Fruit fly (Drosophila melanogaster) whole organism, embryonic: ENCODE measurements around the gene wda.
A peak's percentile ranks its signal among the peaks of the same experiment; 100 is the strongest.

Experiments used
- CG10267 ChIP-seq: fragments of 200-800 bp; sonication (Bioruptor generic); optimal IDR thresholded peaks from 2 replicates; lab custom pipeline; 2018; ENCODE audit warnings: missing biosample characterization, mild to moderate bottlenecking, missing genetic modification characterization, moderate library complexity
- CG11456 ChIP-seq: fragments of 200-800 bp; sonication (Bioruptor generic); IDR thresholded peaks from 3 replicates; pipeline ENCODE4 v1.3.6; 2022; ENCODE audit warnings: missing biosample characterization, missing genetic modification characterization
- CG12659 ChIP-seq: fragments of 200-800 bp; sonication (Bioruptor generic); optimal IDR thresholded peaks from 3 replicates; lab custom pipeline; 2017; ENCODE audit warnings: mild to moderate bottlenecking, missing biosample characterization, missing genetic modification reagents, missing genetic modification characterization
- CG12769 ChIP-seq: fragments of 200-800 bp; sonication (Bioruptor generic); optimal IDR thresholded peaks from 2 replicates; lab custom pipeline; 2019; ENCODE audit warnings: missing biosample characterization, mild to moderate bottlenecking, missing genetic modification characterization, moderate library complexity
- CG13424 ChIP-seq: fragments of 200-800 bp; sonication (Bioruptor generic); optimal IDR thresholded peaks from 2 replicates; lab custom pipeline; 2019; ENCODE audit warnings: missing biosample characterization, mild to moderate bottlenecking, missing genetic modification characterization, moderate library complexity
- CG13624 ChIP-seq: fragments of 200-800 bp; sonication (Bioruptor generic); optimal IDR thresholded peaks from 2 replicates; lab custom pipeline; 2016; ENCODE audit warnings: missing biosample characterization, missing genetic modification characterization
- CG14441 ChIP-seq: fragments of 200-800 bp; sonication (Bioruptor generic); IDR thresholded peaks from 2 replicates; pipeline ENCODE4 v1.3.6; 2022; ENCODE audit warnings: missing biosample characterization, missing genetic modification characterization
- CG17361 ChIP-seq: fragments of 200-800 bp; sonication (Bioruptor generic); IDR thresholded peaks from 3 replicates; pipeline ENCODE4 v1.3.6; 2022; ENCODE audit warnings: missing biosample characterization, missing genetic modification characterization
- CG17829 ChIP-seq: fragments of 200-800 bp; optimal IDR thresholded peaks from 2 replicates; lab custom pipeline; 2019; ENCODE audit warnings: missing biosample characterization, mild to moderate bottlenecking, missing genetic modification characterization, moderate library complexity
- CG18011 ChIP-seq: fragments of 200-800 bp; sonication (Bioruptor generic); optimal IDR thresholded peaks from 2 replicates; lab custom pipeline; 2017; ENCODE audit warnings: missing biosample characterization, missing genetic modification characterization, mild to moderate bottlenecking, moderate library complexity, missing genotype
- CG3065 ChIP-seq: fragments of 200-800 bp; sonication (Bioruptor generic); optimal IDR thresholded peaks from 2 replicates; lab custom pipeline; 2016; ENCODE audit warnings: missing biosample characterization, missing genetic modification characterization
- CG33213 ChIP-seq: fragments of 200-800 bp; sonication (Bioruptor generic); optimal IDR thresholded peaks from 3 replicates; lab custom pipeline; 2016; ENCODE audit warnings: missing biosample characterization, missing genetic modification characterization
- CG34422 ChIP-seq: fragments of 200-800 bp; sonication (Bioruptor generic); IDR thresholded peaks from 3 replicates; pipeline ENCODE4 v1.3.6; 2022; ENCODE audit warnings: missing biosample characterization, missing genetic modification characterization
- CG3838 ChIP-seq: fragments of 200-800 bp; sonication (Bioruptor generic); optimal IDR thresholded peaks from 3 replicates; lab custom pipeline; 2016; ENCODE audit warnings: missing biosample characterization, missing genetic modification characterization
- CG42726 ChIP-seq: fragments of 200-800 bp; sonication (Bioruptor generic); IDR thresholded peaks from 2 replicates; pipeline ENCODE4 v1.3.6; 2022; ENCODE audit warnings: missing biosample characterization, missing genetic modification characterization; ENCODE audit not compliant: partially characterized antibody
- CG8290 ChIP-seq, 3 experiments: fragments of 200-800 bp; sonication (Bioruptor generic); optimal IDR thresholded peaks; 2 replicates each; lab custom pipeline; 2016 to 2019; ENCODE audit warnings: missing biosample characterization in 3 of 3, missing genetic modification characterization in 3 of 3, mild to moderate bottlenecking in 2 of 3, moderate library complexity in 1 of 3
- Camta ChIP-seq: fragments of 200-800 bp; sonication (Bioruptor generic); optimal IDR thresholded peaks from 2 replicates; lab custom pipeline; 2016; ENCODE audit warnings: missing biosample characterization, missing genetic modification characterization
- Dbx ChIP-seq: fragments of 200-800 bp; sonication (Bioruptor generic); IDR thresholded peaks from 3 replicates; pipeline ENCODE4 v1.3.6; 2022; ENCODE audit warnings: missing biosample characterization, missing genetic modification characterization
- Dref ChIP-seq: fragments of 200-800 bp; sonication (Bioruptor generic); IDR thresholded peaks from 2 replicates; pipeline ENCODE4 v1.3.6; 2022; ENCODE audit warnings: missing biosample characterization, missing genetic modification characterization
- GATAe ChIP-seq: fragments of 200-800 bp; sonication (Bioruptor generic); conservative IDR thresholded peaks from 2 replicates; pipeline ENCODE4 v1.3.6; 2022; ENCODE audit warnings: missing biosample characterization, missing genetic modification characterization
- Gug ChIP-seq: fragments of 200-800 bp; sonication (Bioruptor generic); IDR thresholded peaks from 4 replicates; pipeline ENCODE4 v1.3.6; 2022; ENCODE audit warnings: missing biosample characterization, missing genetic modification characterization
- Hey ChIP-seq: fragments of 200-800 bp; sonication (Bioruptor generic); optimal IDR thresholded peaks from 3 replicates; lab custom pipeline; 2018; ENCODE audit warnings: missing biosample characterization, mild to moderate bottlenecking, missing genetic modification characterization
- Kr ChIP-seq: fragments of 200-800 bp; sonication (Bioruptor generic); optimal IDR thresholded peaks from 2 replicates; lab custom pipeline; 2017; ENCODE audit warnings: missing biosample characterization, mild to moderate bottlenecking, missing genetic modification characterization
- Lhr ChIP-seq: fragments of 200-800 bp; sonication (Bioruptor generic); optimal IDR thresholded peaks from 3 replicates; lab custom pipeline; 2017; ENCODE audit warnings: mild to moderate bottlenecking, missing biosample characterization, missing genetic modification reagents, missing genetic modification characterization
- Scr ChIP-seq: fragments of 200-800 bp; sonication (Bioruptor generic); IDR thresholded peaks from 2 replicates; pipeline ENCODE4 v1.3.6; 2022; ENCODE audit warnings: missing biosample characterization, missing genetic modification characterization; ENCODE audit not compliant: partially characterized antibody
- bbx ChIP-seq: fragments of 200-800 bp; sonication (Bioruptor generic); IDR thresholded peaks from 2 replicates; pipeline ENCODE4 v1.3.6; 2022; ENCODE audit warnings: missing biosample characterization, missing genetic modification characterization; ENCODE audit not compliant: partially characterized antibody
- crp ChIP-seq, 2 experiments: fragments of 200-800 bp; sonication (Bioruptor generic); optimal IDR thresholded peaks; 2 replicates in 1 of 2; 3 replicates in 1 of 2; lab custom pipeline; 2017; ENCODE audit warnings: missing biosample characterization in 2 of 2, missing genetic modification characterization in 2 of 2, mild to moderate bottlenecking in 1 of 2, moderate library complexity in 1 of 2
- dm ChIP-seq: fragments of 200-800 bp; sonication (Bioruptor generic); optimal IDR thresholded peaks from 3 replicates; lab custom pipeline; 2016; ENCODE audit warnings: missing biosample characterization, missing genetic modification characterization
- fd64A ChIP-seq: fragments of 200-800 bp; sonication (Bioruptor generic); optimal IDR thresholded peaks from 3 replicates; lab custom pipeline; 2018; ENCODE audit warnings: missing biosample characterization, mild to moderate bottlenecking, missing genetic modification characterization
- ftz-f1 ChIP-seq: fragments of 200-800 bp; sonication (Bioruptor generic); optimal IDR thresholded peaks from 2 replicates; lab custom pipeline; 2016; ENCODE audit warnings: missing biosample characterization, missing genetic modification characterization
- fu2 ChIP-seq: fragments of 200-800 bp; sonication (Bioruptor generic); optimal IDR thresholded peaks from 2 replicates; lab custom pipeline; 2016; ENCODE audit warnings: missing biosample characterization, missing genetic modification characterization
- gfzf ChIP-seq: fragments of 200-800 bp; sonication (Bioruptor generic); optimal IDR thresholded peaks from 2 replicates; lab custom pipeline; 2016; ENCODE audit warnings: missing biosample characterization, mild to moderate bottlenecking, missing genetic modification characterization, moderate library complexity
- grau ChIP-seq: fragments of 200-800 bp; optimal IDR thresholded peaks from 3 replicates; lab custom pipeline; 2019; ENCODE audit warnings: missing biosample characterization, mild to moderate bottlenecking, missing genetic modification characterization, moderate library complexity
- grn ChIP-seq: fragments of 200-800 bp; sonication (Bioruptor generic); optimal IDR thresholded peaks from 3 replicates; lab custom pipeline; 2017; ENCODE audit warnings: missing biosample characterization, missing genetic modification characterization
- ken ChIP-seq: fragments of 200-800 bp; sonication (Bioruptor generic); IDR thresholded peaks from 3 replicates; pipeline ENCODE4 v1.3.6; 2022; ENCODE audit warnings: missing biosample characterization, missing genetic modification characterization
- kni ChIP-seq: fragments of 200-800 bp; sonication (Bioruptor generic); optimal IDR thresholded peaks from 3 replicates; lab custom pipeline; 2017; ENCODE audit warnings: mild to moderate bottlenecking, missing biosample characterization, missing genetic modification reagents, missing genetic modification characterization
- lilli ChIP-seq: fragments of 200-800 bp; sonication (Bioruptor generic); optimal IDR thresholded peaks from 3 replicates; lab custom pipeline; 2016; ENCODE audit warnings: missing biosample characterization, missing genetic modification characterization
- mam ChIP-seq: fragments of 200-800 bp; sonication (Bioruptor generic); optimal IDR thresholded peaks from 3 replicates; lab custom pipeline; 2016; ENCODE audit warnings: missing biosample characterization, missing genetic modification characterization
- nom ChIP-seq: fragments of 200-800 bp; sonication (Bioruptor generic); optimal IDR thresholded peaks from 2 replicates; lab custom pipeline; 2017; ENCODE audit warnings: missing biosample characterization, missing genetic modification characterization, mild to moderate bottlenecking, moderate library complexity, missing genetic modification reagents
- psq ChIP-seq: fragments of 200-800 bp; sonication (Bioruptor generic); optimal IDR thresholded peaks from 2 replicates; lab custom pipeline; 2017; ENCODE audit warnings: missing biosample characterization, missing genetic modification characterization
- pzg ChIP-seq: fragments of 200-800 bp; sonication (Bioruptor generic); optimal IDR thresholded peaks from 3 replicates; lab custom pipeline; 2018; ENCODE audit warnings: missing biosample characterization, mild to moderate bottlenecking, missing genetic modification characterization, moderate library complexity
- ranshi ChIP-seq: fragments of 200-800 bp; sonication (Bioruptor generic); IDR thresholded peaks from 2 replicates; pipeline ENCODE4 v1.3.6; 2022; ENCODE audit warnings: missing biosample characterization, missing genetic modification characterization
- sd ChIP-seq: fragments of 200-800 bp; sonication (Bioruptor generic); optimal IDR thresholded peaks from 3 replicates; lab custom pipeline; 2018; ENCODE audit warnings: missing biosample characterization, mild to moderate bottlenecking, missing genetic modification characterization, moderate library complexity
- stwl ChIP-seq: fragments of 200-800 bp; sonication (Bioruptor generic); optimal IDR thresholded peaks from 3 replicates; lab custom pipeline; 2018; ENCODE audit warnings: missing biosample characterization, mild to moderate bottlenecking, missing genetic modification characterization, moderate library complexity
- trem ChIP-seq: fragments of 200-800 bp; optimal IDR thresholded peaks from 3 replicates; lab custom pipeline; 2019; ENCODE audit warnings: missing biosample characterization, mild to moderate bottlenecking, missing genetic modification characterization, moderate library complexity
- tx ChIP-seq: fragments of 200-800 bp; sonication (Bioruptor generic); optimal IDR thresholded peaks from 2 replicates; lab custom pipeline; 2016; ENCODE audit warnings: missing biosample characterization, missing genetic modification characterization
- zen ChIP-seq: fragments of 200-800 bp; sonication (Bioruptor generic); optimal IDR thresholded peaks from 3 replicates; lab custom pipeline; 2018; ENCODE audit warnings: missing biosample characterization, mild to moderate bottlenecking, missing genetic modification characterization, moderate library complexity

wda gene

dm6 chr3R:23214603-23215433 lies 43.1 kb downstream of the wda start (continued):
- TF ChIP-seq lilli (GFP tag; lab: Kevin White, UChicago) (peak; percentile 7), CG13424 (tag; lab: Kevin White, UChicago) (no peak), gfzf (peak; percentile 61), CG42726 (peak; percentile 45; the same call in 1 of the 2 replicates), grn (GFP tag; lab: Kevin White, UChicago) (peak; percentile 94), CG18011 (GFP tag; lab: Kevin White, UChicago) (peak; percentile 50), fu2 (GFP tag; lab: Kevin White, UChicago) (no peak), psq (GFP tag; lab: Kevin White, UChicago) (peak; percentile 24), CG13624 (GFP tag; lab: Kevin White, UChicago) (peak; percentile 4), CG34422 (0 out of 3 replicates have a peak, but pooled peaks have one; percentile 23), Kr (GFP tag; lab: Kevin White, UChicago) (peak; percentile 2), trem (tag; lab: Kevin White, UChicago) (peak; percentile 65), ranshi (GFP tag; lab: Robert Waterston, UW) (no peak), dm (GFP tag; lab: Kevin White, UChicago) (no peak), CG3838 (no peak), stwl (peak; percentile 83), nom (GFP tag; lab: Kevin White, UChicago) (peak; percentile 41), ken (GFP tag; lab: Robert Waterston, UW) (no peak), CG11456 (GFP tag; lab: Robert Waterston, UW) (no peak), Hey (tag; lab: Kevin White, UChicago) (peak; percentile 78), CG17829 (tag; lab: Kevin White, UChicago) (peak; percentile 43), ftz-f1 (GFP tag; lab: Kevin White, UChicago) (peak; percentile 31), CG10267 (peak; percentile 53), Dbx (GFP tag; lab: Robert Waterston, UW) (peak; percentile 40; the same call in 1 of the 3 replicates), CG12769 (tag; lab: Kevin White, UChicago) (peak; percentile 23), CG33213 (GFP tag; lab: Kevin White, UChicago) (peak; percentile 22), fd64A (GFP tag; lab: Kevin White, UChicago) (no peak), GATAe (peak; percentile 58; the same call in 1 of the 2 replicates), CG17361 (GFP tag; lab: Robert Waterston, UW) (no peak), CG3065 (GFP tag; lab: Kevin White, UChicago) (no peak), Camta (GFP tag; lab: Kevin White, UChicago) (no peak), bbx (GFP tag; lab: Robert Waterston, UW) (peak; percentile 48), pzg (peak; percentile 89), Lhr (peak; percentile 74), CG8290 (GFP tag; optimal IDR thresholded peaks at IDR 0.05; lab: Kevin White, UChicago) (no peak), CG8290 (tag; optimal IDR thresholded peaks at IDR 0.05; lab: Kevin White, UChicago) (peak in 1 of 2 experiments; percentile 70), sd (tag; lab: Kevin White, UChicago) (peak; percentile 81), mam (GFP tag; lab: Kevin White, UChicago) (no peak), crp (GFP tag; optimal IDR thresholded peaks at IDR 0.05; lab: Kevin White, UChicago) (peak in 1 of 2 experiments; percentile 75), Gug (GFP tag; lab: Robert Waterston, UW) (no peak), grau (peak; percentile 15), kni (no peak), Dref (peak; percentile 79), tx (GFP tag; lab: Kevin White, UChicago) (no peak), CG12659 (GFP tag; lab: Kevin White, UChicago) (peak; percentile 8), CG14441 (GFP tag; lab: Robert Waterston, UW) (no peak), zen (tag; lab: Kevin White, UChicago) (peak; percentile 42), Scr (GFP tag; lab: Robert Waterston, UW) (0 out of 2 replicates have a peak, but pooled peaks have one; percentile 26)
